Fruit fly (Drosophila melanogaster): ENCODE measurements around the gene M1BP.

The M1BP gene

DNA sequence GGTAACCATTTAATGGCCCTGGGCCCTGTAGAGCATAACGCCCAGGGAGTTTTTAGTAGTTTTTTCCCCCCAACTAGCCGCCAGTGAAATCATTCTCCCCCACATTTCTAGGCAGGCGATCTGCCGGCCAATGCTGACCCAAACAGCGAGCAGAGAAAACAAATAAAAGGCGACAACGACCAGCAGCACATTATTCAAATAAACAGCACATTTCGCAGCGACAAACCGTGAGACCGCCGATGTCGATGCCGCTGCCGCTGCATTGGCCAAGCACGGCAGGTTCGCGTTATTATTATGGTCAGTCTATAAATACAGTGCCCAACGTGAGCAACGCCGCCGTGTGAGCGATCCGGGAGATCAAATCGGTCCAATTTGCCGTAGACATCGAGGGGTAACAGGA lies 12.6 kb downstream of the M1BP start, which contains the start of gene CG11760:
Gene CG11760, plus strand, starts transcription at position 301 of the 400 bp plus-strand sequence.
- peak; percentile 61 for TF ChIP-seq Med (GFP tag)
- TF ChIP-seq chinmo (GFP tag; IDR thresholded peaks at IDR 0.05; ENCODE audit: partially characterized antibody): no peak
- peak; percentile 30 for TF ChIP-seq sens (GFP tag)
- TF ChIP-seq Doc3 (GFP tag; IDR thresholded peaks at IDR 0.05; ENCODE audit: partially characterized antibody): 0 out of 3 replicates have a peak, but pooled peaks have one; percentile 16

DNA sequence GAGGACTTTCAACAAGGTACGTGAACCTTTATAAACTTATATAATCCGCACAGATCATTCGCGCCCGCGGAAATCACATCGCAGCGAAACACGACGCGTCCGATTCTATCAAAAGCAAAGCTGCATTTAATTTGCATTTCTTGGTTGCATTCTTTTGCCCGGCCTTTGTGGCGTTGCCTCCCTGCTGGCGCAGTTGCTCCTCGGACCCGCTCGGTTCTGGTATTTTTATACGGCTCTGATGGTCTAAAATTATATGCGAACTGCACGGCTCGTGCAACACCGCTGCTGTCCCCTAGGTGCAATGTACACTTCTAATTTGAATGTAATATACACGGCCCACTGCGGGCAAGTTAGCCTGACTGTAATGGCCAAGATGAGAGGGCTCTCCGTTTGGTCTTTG lies 13.1 kb downstream of the M1BP start, which contains the start of gene Cks85A:
Gene Cks85A, minus strand, starts transcription at position 101 of the 400 bp plus-strand sequence.
- no peak for TF ChIP-seq E2f1 (GFP tag; IDR thresholded peaks at IDR 0.05)
- peak in 1 of 2 experiments; percentile 41 for TF ChIP-seq Pdp1 (GFP tag; optimal IDR thresholded peaks at IDR 0.05)

DNA sequence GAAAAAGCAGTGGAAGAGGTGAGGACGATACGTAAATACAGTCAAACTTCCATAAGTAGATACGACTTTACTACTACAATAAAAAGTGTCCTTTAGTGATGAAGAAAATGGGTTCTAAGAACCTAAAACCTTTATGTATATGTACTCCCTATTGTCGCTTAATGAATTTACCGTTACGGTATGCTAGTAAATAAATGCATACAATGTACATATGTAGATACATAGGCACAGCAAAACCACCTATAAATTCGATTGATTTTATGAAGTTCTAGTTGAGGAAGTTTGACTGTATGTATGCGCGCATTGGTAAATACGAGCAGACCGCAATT lies 15.0 kb downstream of the M1BP start:
- TF ChIP-seq Taf1 (GFP tag; IDR thresholded peaks at IDR 0.05) (peak; percentile 17; the same call in 1 of the 2 replicates), grau (tag; optimal IDR thresholded peaks at IDR 0.05) (peak; percentile 75), C15 (GFP tag; IDR thresholded peaks at IDR 0.05) (no peak)

DNA sequence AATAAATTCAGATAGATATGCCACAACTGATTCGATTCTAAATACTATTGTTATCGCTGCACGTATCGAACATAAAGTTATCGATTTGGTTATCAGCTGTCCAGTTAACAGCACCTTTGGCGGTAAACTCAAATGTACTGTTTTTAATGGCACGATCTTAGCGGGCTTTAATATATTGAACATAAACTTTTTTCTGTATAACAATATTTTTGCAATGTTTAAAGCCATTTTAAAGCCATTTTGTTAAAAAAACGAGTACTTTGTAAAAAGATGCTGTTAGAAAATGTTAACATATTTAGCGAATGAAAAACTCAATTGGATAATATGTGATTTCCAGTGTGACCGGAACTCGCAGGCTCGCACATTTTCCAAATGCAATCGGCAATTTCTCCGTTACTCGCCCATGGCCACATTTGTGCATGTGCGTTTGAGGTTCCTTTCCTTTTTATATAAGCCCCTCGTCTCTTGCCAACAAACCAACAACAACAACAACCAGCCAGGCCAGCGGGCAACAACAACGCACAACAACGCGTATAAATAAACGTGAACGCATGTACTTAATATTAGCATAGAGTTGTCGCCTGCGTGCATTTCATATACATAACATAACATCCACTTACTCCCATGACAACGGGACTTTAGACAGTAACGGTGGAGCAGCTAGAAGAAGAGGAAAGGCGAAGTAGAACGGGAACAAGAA lies 15.5 kb downstream of the M1BP start, which contains the start of gene TMEM216:
Gene TMEM216, plus strand, starts transcription at position 393 of the 700 bp plus-strand sequence.
- TF ChIP-seq Mad (GFP tag; optimal IDR thresholded peaks at IDR 0.05) (peak; percentile 25), Dll (GFP tag; IDR thresholded peaks at IDR 0.05; ENCODE audit: partially characterized antibody) (peak; percentile 71; the same call in 3 of the 4 replicates), E2f2 (GFP tag; IDR thresholded peaks at IDR 0.05) (peak; percentile 91), CG33213 (GFP tag; optimal IDR thresholded peaks at IDR 0.05) (peak; percentile 42), Max (GFP tag; optimal IDR thresholded peaks at IDR 0.05) (peak; percentile 52), CoRest (tag; optimal IDR thresholded peaks at IDR 0.05) (peak; percentile 50), TFAM (GFP tag; optimal IDR thresholded peaks at IDR 0.05) (no peak), CG7271 (tag; optimal IDR thresholded peaks at IDR 0.05) (peak; percentile 10), slbo (GFP tag; IDR thresholded peaks at IDR 0.05) (no peak), stwl (tag; optimal IDR thresholded peaks at IDR 0.05) (peak; percentile 73), sug (tag; optimal IDR thresholded peaks at IDR 0.05) (peak; percentile 29), Hsf (GFP tag; optimal IDR thresholded peaks at IDR 0.05) (no peak), CG11560 (tag; IDR thresholded peaks at IDR 0.05) (peak; percentile 85; the same call in 2 of the 3 replicates), CG4360 (GFP tag; IDR thresholded peaks at IDR 0.05) (peak; percentile 97), Myb (GFP tag; optimal IDR thresholded peaks at IDR 0.05) (peak; percentile 56), HLH54F (GFP tag; optimal IDR thresholded peaks at IDR 0.05) (no peak), CG12219 (GFP tag; optimal IDR thresholded peaks at IDR 0.05) (no peak), CG9797 (GFP tag; optimal IDR thresholded peaks at IDR 0.05) (peak; percentile 88), CG34224 (GFP tag; IDR thresholded peaks at IDR 0.05; ENCODE audit: partially characterized antibody) (peak; percentile 60; the same call in 1 of the 3 replicates), gro (GFP tag; optimal IDR thresholded peaks at IDR 0.05) (peak; percentile 24), abd-A (tag; optimal IDR thresholded peaks at IDR 0.05) (no peak), CG8290 (GFP tag; optimal IDR thresholded peaks at IDR 0.05) (peak; percentile 25), CG8290 (tag; optimal IDR thresholded peaks at IDR 0.05) (no peak), Med (GFP tag) (peak; percentile 76), phol (tag; optimal IDR thresholded peaks at IDR 0.05) (peak; percentile 12), BEAF-32 (GFP tag; optimal IDR thresholded peaks at IDR 0.05) (peak; percentile 60), Hr3 (GFP tag; optimal IDR thresholded peaks at IDR 0.05) (peak; percentile 21), Opbp (GFP tag; IDR thresholded peaks at IDR 0.05; ENCODE audit: partially characterized antibody) (0 out of 3 replicates have a peak, but pooled peaks have one; percentile 5), CG16813 (GFP tag; IDR thresholded peaks at IDR 0.05; ENCODE audit: partially characterized antibody) (peak; percentile 49; the same call in 2 of the 3 replicates), bsh (GFP tag; optimal IDR thresholded peaks at IDR 0.05) (peak in 1 of 2 experiments; percentile 15), CG14710 (tag; optimal IDR thresholded peaks at IDR 0.05) (peak; percentile 60), CG30020 (tag; optimal IDR thresholded peaks at IDR 0.05) (peak; percentile 25), CG34422 (GFP tag; IDR thresholded peaks at IDR 0.05) (peak; percentile 43; the same call in 1 of the 3 replicates), insv (GFP tag; optimal IDR thresholded peaks at IDR 0.05) (peak in 1 of 2 experiments; percentile 73), MTF-1 (GFP tag; optimal IDR thresholded peaks at IDR 0.05; ENCODE audit: borderline replicate concordance) (peak; percentile 25)

Measured in whole organism, embryonic.